Worm (Caenorhabditis elegans) whole organism, mixed stage, embryonic: ENCODE data around the gene F26G1.2.

ENCODE experiments used
- ceh-39 ChIP-seq: fragments of 150-350 bp; optimal IDR thresholded peaks from 2 replicates; lab custom pipeline; 2014; ENCODE audit warnings: missing biosample characterization, missing genetic modification characterization
- unc-62 ChIP-seq: fragments of 150-350 bp; optimal IDR thresholded peaks from 2 replicates; lab custom pipeline; 2014; ENCODE audit warnings: missing biosample characterization, missing genetic modification reagents, missing genetic modification characterization

DNA sequence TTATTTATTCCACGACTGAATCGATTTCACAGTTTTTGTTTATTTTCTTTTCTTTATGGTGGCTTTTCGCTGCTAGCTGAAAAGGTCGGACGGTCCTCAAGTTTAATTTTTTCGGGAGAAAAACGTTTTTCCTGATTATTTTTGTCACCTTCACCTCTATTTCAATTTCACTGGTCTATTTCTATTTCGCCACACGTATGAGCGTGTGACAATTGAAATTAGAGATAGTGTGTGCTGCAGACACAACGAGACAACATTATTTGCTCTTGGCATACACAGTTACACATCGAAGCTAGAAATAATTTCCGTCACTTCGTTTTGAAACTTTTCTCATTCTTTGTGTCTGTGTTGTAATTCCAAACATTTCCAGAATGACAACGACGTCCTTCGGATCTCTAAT is 47.2 kb upstream of the F26G1.2 start, which contains the start of gene F41C3.8:
- TF ChIP-seq ceh-39 (tag; lab: Kevin White, UChicago) (no peak), unc-62 (GFP tag; lab: Kevin White, UChicago) (no peak)
